Fruit fly (Drosophila melanogaster) whole organism, pupa: ENCODE data around the gene CG9541.

Experiments
- CG10348 ChIP-seq: fragments of 200-800 bp; sonication (Bioruptor generic); IDR thresholded peaks from 2 replicates; pipeline ENCODE4 v1.3.6; 2022; ENCODE audit warnings: missing biosample characterization, missing genetic modification characterization
- CG32121 ChIP-seq: fragments of 200-800 bp; sonication (Bioruptor generic); IDR thresholded peaks from 2 replicates; pipeline ENCODE4 v1.3.6; 2022; ENCODE audit warnings: missing biosample characterization, missing genetic modification characterization
- CG8159 ChIP-seq: fragments of 200-800 bp; sonication (Bioruptor generic); optimal IDR thresholded peaks from 3 replicates; lab custom pipeline; 2018; ENCODE audit warnings: missing biosample characterization, mild to moderate bottlenecking, missing genetic modification characterization, moderate library complexity
- CG9948 ChIP-seq: fragments of 200-800 bp; sonication (Bioruptor generic); optimal IDR thresholded peaks from 2 replicates; lab custom pipeline; 2018; ENCODE audit warnings: missing biosample characterization, mild to moderate bottlenecking, missing genetic modification characterization, moderate library complexity
- Pif1B ChIP-seq: fragments of 200-800 bp; sonication (Bioruptor generic); optimal IDR thresholded peaks from 3 replicates; lab custom pipeline; 2016; ENCODE audit warnings: missing biosample characterization, missing genetic modification characterization

- TF ChIP-seq CG10348 (GFP tag; lab: Robert Waterston, UW) (peak; percentile 88; the same call in 1 of the 2 replicates), CG8159 (tag; lab: Kevin White, UChicago) (peak; percentile 100), CG32121 (peak; percentile 96), CG9948 (tag; lab: Kevin White, UChicago) (peak; percentile 100), Pif1B (GFP tag; lab: Kevin White, UChicago) (peak; percentile 93)
These were observed 23.9 kb downstream of the CG9541 start, which contains the start of gene C1GalTA for dm6 chr2L:8951184-8951934.
